Fruit fly (Drosophila melanogaster) S2 (cell line): ENCODE data around the gene CG18858.
"Not testable (repeated sequence)": the region's sequence is repeated elsewhere in the genome, so short reads cannot be mapped to it uniquely, and the experiment has no call there.

ENCODE experiments used
- CG8478 ChIP-seq: fragments of >200 bp; optimal IDR thresholded peaks from 2 replicates; lab custom pipeline; 2018
- CTCF ChIP-seq, 2 experiments: fragments of >200 bp; optimal IDR thresholded peaks; 2 replicates each; lab custom pipeline; 2018

The CG18858 gene

DNA sequence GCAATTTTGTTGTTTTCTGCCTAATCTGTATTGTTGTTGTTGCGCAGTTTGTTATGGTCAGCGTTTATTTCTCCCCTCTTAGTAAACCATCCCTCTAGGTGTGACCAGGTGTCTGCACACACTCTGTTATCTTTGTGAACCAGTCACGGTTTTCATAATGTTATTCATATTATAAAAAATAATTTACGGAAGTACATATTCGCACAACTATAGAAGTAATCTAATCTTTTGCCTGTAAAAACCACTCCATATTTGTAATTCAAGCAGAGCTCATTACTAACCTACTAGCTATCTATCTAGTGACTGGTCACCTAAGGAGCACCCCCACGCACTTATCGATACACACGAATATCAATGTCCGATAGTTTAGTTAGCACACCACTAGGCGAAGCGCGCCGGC, at the start of gene CG18858, which contains the start of gene Cdc23:
CG18858 (minus strand) TSS at position 101 of the 400 bp plus-strand sequence.
Cdc23 (plus strand) TSS at position 368 of the 400 bp plus-strand sequence.
- TF ChIP-seq CTCF (optimal IDR thresholded peaks at IDR 0.05; lab: Kevin White, UChicago); CG8478: not testable (repeated sequence)

DNA sequence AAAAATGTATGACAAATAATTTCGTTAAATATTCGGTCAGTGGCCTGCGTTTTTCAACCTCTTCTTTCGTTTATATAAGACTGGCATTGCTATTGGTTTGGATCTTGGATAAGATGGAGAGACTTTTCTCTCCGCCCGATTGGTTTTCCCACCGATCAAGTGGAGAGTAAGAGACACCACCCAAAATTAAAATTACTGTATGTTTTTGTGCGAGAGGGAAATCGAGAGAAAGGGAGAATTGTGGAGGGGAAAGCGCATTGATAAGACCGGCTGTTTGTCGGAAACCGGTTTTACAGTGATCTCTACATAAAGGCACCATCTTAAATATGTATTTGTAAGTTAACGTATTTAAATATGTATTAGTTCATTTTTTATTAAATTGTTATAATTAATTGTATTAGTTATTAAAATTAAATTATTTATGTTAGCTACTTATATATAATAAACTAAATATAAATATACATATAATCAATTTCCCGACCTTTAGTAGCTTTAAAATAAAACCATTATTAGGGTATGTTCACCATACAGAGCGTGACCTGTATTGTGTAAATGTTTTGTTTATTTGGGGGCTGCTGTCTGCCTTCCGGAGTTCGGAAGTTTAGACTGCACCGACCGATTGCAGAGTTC, 35.7 kb upstream of the CG18858 start, which contains the start of gene CG34007:
CG34007 (plus strand) TSS at position 608 of the 630 bp plus-strand sequence.
- peak; percentile 12 to 52 for TF ChIP-seq CTCF (optimal IDR thresholded peaks at IDR 0.05; lab: Kevin White, UChicago)
- no peak for TF ChIP-seq CG8478

- TF ChIP-seq CTCF (optimal IDR thresholded peaks at IDR 0.05; lab: Kevin White, UChicago): peak; percentile 81 to 91
- no peak for TF ChIP-seq CG8478
Measured at dm6 chr2L:20488128-20488527, 29.3 kb upstream of the CG18858 start.

DNA sequence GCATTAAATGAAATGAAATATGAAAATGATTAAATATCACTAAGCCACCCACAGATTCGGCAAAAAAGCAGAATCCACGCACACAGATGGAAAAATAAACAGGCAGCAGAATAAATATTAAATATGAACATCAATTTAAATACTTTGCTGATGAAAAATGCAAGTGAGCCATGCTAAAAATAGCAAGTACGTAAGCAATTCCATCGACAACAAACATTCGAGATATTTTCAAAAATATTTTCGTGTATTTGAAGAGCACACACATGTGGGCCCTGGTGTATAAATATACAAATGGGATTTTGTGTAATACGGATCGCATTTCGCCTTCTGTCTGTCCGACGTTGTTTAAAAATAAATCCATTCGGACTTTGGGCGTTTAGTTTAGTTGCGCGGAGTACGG, 28.8 kb upstream of the CG18858 start:
- TF ChIP-seq CG8478 (no peak), CTCF (optimal IDR thresholded peaks at IDR 0.05; lab: Kevin White, UChicago) (no peak)

DNA sequence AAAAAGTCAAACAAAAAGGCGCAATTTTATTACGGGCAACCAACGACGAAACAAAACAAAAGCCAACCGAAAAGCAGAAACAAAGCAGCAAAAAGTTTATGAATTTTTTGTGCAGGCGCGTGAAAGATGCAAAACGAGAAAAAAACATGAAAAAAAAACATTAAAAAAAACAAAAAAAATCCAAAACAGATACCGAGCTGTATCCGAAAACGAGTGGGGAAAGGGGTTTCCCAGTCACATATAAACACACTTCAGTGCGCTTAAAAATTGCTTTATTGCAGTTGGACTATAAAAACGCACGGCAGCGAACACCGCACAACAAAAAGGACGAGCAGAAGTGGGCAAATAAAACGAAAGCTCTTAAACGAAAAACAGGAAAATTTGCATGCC, 27.9 kb upstream of the CG18858 start:
- no peak for TF ChIP-seq CTCF (optimal IDR thresholded peaks at IDR 0.05; lab: Kevin White, UChicago)
- no peak for TF ChIP-seq CG8478

- TF ChIP-seq CTCF (optimal IDR thresholded peaks at IDR 0.05; lab: Kevin White, UChicago) (no peak), CG8478 (no peak)
Measured at dm6 chr2L:20486050-20486751, 27.3 kb upstream of the CG18858 start.

DNA sequence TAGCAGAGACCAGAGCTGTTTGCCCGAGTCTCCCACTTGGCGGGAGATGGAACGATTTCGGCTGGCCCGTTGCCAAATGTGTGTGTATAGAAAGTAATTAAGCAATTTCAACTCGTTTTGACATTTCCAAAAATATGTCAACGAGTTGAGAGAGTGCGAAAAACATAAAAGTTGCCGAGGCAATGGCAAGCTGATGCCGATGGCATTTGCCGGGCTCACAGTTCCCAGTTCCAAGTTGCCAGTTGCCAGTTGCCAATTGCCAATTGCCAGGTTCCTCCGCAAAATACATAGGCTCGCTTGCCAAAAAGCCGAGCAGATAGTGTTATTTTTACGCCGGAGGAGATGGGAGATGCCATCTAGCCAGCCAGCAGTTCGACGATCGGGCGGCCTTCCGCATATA, 24.7 kb upstream of the CG18858 start:
- TF ChIP-seq CG8478 (no peak), CTCF (optimal IDR thresholded peaks at IDR 0.05; lab: Kevin White, UChicago) (no peak)

DNA sequence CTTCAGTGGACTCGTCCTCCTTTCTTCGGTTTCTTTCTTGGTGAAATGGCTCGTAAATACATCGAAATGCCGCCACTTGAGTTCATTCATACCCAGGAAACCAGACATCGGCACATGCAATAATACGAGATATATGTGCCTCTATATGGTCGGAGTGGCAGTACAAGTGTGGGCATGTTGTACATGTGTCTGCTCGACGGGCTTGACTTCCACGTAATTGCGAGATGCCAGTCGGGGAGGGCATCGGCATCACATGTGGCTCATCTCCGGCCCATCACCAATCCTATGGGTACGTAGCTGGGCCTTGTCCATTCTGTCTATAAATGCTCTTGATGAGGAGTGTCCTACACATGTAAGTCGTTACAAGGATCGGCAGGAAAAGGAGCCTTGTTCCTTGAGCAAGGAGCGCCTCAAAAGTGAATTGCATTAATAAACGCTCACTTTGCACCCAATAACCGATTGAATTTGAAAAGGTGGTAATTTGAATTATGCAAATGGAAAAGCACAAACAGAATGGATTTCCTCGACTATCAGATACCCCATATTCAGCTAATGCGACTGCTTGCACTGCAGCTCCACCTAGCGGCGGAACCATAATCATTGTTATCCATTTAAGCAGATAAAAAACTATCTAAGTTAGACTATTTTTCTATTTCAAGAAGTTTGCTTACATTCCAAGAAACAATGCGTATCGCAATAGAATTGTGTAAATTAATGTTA, 22.4 kb upstream of the CG18858 start:
- no peak for TF ChIP-seq CG8478
- peak; percentile 67 to 77 for TF ChIP-seq CTCF (optimal IDR thresholded peaks at IDR 0.05; lab: Kevin White, UChicago)

- TF ChIP-seq CG8478 (no peak), CTCF (optimal IDR thresholded peaks at IDR 0.05; lab: Kevin White, UChicago) (no peak)
Measured at dm6 chr2L:20479694-20480093, 20.8 kb upstream of the CG18858 start.

dm6 chr2L:20478549-20479238, 19.8 kb upstream of the CG18858 start:
- TF ChIP-seq CG8478 (no peak), CTCF (optimal IDR thresholded peaks at IDR 0.05; lab: Kevin White, UChicago) (no peak)

DNA sequence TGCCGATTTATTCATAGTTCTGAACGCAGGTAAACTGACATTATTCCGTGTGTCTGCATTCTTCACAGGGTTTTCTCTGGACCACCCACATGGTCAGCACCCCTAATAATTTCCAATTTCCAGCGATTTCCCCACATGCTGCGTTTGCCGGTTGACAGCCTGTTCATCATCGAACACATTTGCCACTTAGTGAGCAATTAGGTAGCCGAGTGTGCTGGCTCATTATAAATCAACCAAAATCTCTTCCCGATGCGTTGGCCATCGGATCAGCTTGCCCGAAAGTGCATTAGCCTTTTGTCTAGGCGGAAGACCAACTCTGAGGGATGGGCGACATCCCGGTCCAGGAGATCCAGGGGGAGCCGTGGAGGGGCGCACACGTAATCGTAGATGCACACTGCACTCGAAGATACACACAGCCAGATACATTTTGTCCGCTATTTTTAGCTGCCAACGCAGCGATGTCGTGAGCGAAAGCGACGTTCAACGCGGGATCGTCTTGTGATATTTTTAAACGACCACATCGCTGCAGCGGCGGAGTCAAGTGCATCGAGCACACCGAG, 17.9 kb upstream of the CG18858 start:
- TF ChIP-seq CG8478 (no peak), CTCF (optimal IDR thresholded peaks at IDR 0.05; lab: Kevin White, UChicago) (no peak)

dm6 chr2L:20473285-20473684, 14.4 kb upstream of the CG18858 start, which contains the start of gene CG43233:
CG43233 (minus strand) TSS chr2L:20473385.
- TF ChIP-seq CTCF (optimal IDR thresholded peaks at IDR 0.05; lab: Kevin White, UChicago) (no peak), CG8478 (no peak)

DNA sequence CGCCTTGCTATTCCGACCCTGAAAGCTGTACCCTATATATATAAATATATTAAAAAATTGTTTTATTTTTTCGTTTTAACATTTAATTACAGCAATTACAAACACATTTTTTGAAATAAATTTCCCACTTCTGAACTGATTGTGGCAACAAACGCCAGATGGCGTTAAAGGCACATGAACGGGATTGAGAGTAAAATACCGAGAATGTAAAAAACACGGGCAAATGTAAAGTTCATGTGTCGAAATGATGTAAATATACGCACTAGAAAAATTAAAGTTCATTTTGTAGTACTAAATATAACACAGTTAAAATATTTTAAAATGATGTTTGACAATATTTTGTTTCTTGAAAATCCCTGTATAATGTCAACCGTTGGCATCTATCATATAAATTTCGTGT, 5.5 kb upstream of the CG18858 start:
- peak; percentile 73 to 90 for TF ChIP-seq CTCF (optimal IDR thresholded peaks at IDR 0.05; lab: Kevin White, UChicago)
- no peak for TF ChIP-seq CG8478

DNA sequence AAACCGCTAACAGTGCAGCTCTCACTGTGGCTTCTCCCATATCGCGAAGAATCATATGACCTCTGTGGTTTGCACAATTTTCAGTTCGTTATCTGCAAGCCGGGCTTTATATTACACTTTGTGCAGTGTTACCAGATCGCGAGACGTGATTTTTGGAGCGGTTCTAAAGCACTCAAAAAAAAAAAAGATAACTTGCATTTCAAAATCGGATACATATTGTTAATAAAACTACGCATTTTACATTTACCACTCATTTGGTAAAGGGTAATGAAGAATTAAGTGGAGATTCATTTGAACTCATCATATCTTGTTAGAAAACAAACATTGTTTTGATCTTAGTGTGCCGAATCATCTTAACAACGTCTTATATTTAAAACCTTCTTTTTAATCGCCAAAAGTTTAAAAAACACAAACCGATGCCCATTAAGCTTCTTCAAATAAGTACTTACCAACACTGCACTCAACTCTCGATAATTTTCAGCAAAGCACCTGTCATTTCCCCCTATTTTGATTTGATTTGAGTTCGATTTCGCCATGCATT, 4.5 kb upstream of the CG18858 start, which contains the start of gene CG2493:
CG2493 (minus strand) TSS at position 129 of the 541 bp plus-strand sequence.
- TF ChIP-seq CTCF (optimal IDR thresholded peaks at IDR 0.05; lab: Kevin White, UChicago): no peak
